Worm (Caenorhabditis elegans) whole organism, L1 larva: ENCODE measurements around the gene ceh-31.

Experiments used
- ama-1 ChIP-seq: fragments of 150-350 bp; optimal IDR thresholded peaks from 2 replicates; lab custom pipeline; 2014
- blmp-1 ChIP-seq: fragments of 150-350 bp; optimal IDR thresholded peaks from 2 replicates; lab custom pipeline; 2014; ENCODE audit warnings: missing biosample characterization, missing genetic modification characterization
- ceh-82 ChIP-seq, 3 experiments: fragments of 150-350 bp in 1 of 3; sonication (generic microtip) in 2 of 3; optimal IDR thresholded peaks; 2 replicates each; lab custom pipeline; 2014 to 2017; ENCODE audit warnings: missing biosample characterization in 3 of 3, missing genetic modification characterization in 3 of 3
- ceh-88 ChIP-seq: fragments of 200-800 bp; sonication (Bioruptor generic); IDR thresholded peaks from 2 replicates; pipeline ENCODE4 v1.3.6; 2022; ENCODE audit warnings: missing genetic modification characterization, missing compliant biosample characterization
- elt-3 ChIP-seq, 6 experiments: fragments of 150-350 bp in 1 of 6; sonication (generic microtip); optimal IDR thresholded peaks; 2 replicates each; lab custom pipeline; 2017 to 2018; ENCODE audit warnings: missing biosample characterization in 6 of 6, missing genetic modification characterization in 6 of 6, inconsistent platforms in 1 of 6
- jun-1 ChIP-seq: fragments of 150-350 bp; optimal IDR thresholded peaks from 2 replicates; lab custom pipeline; 2014; ENCODE audit warnings: missing biosample characterization, missing genetic modification reagents, missing genetic modification characterization
- lin-15B ChIP-seq: fragments of 150-350 bp; sonication (generic microtip); optimal IDR thresholded peaks from 3 replicates; lab custom pipeline; 2014; ENCODE audit warnings: missing biosample characterization, missing genetic modification characterization
- nhr-12 ChIP-seq: sonication (generic microtip); optimal IDR thresholded peaks from 2 replicates; lab custom pipeline; 2017; ENCODE audit warnings: missing biosample characterization, missing genetic modification characterization
- unc-130 ChIP-seq: fragments of 150-350 bp; optimal IDR thresholded peaks from 2 replicates; lab custom pipeline; 2017; ENCODE audit warnings: missing biosample characterization, missing genetic modification characterization, inconsistent platforms

- TF ChIP-seq ama-1 (no peak), elt-3 (tag; optimal IDR thresholded peaks at IDR 0.05; lab: Kevin White, UChicago) (peak in 5 of 6 experiments; percentile 25 to 72 (median 42)), ceh-88 (peak; percentile 31; the same call in 1 of the 2 replicates), lin-15B (tag; lab: Kevin White, UChicago) (no peak), ceh-82 (tag; optimal IDR thresholded peaks at IDR 0.05; lab: Kevin White, UChicago) (peak in 1 of 3 experiments; percentile 65), blmp-1 (tag; lab: Kevin White, UChicago) (peak; percentile 14), unc-130 (peak; percentile 38), jun-1 (tag; lab: Kevin White, UChicago) (no peak), nhr-12 (tag; lab: Kevin White, UChicago) (no peak)
These were observed 19.7 kb upstream of the ceh-31 start for ce11 chrX:3089894-3090414.
